Fruit fly (Drosophila melanogaster) whole organism, embryonic: Measurements from ENCODE around the gene CG3277.

ENCODE experiments used
- B-H1 ChIP-seq: fragments of 200-800 bp; sonication (Bioruptor generic); IDR thresholded peaks from 3 replicates; pipeline ENCODE4 v1.3.6; 2022; ENCODE audit warnings: missing biosample characterization, missing genetic modification characterization
- B-H2 ChIP-seq: fragments of 200-800 bp; sonication (Bioruptor generic); optimal IDR thresholded peaks from 2 replicates; lab custom pipeline; 2018; ENCODE audit warnings: missing biosample characterization, mild to moderate bottlenecking, missing genetic modification characterization
- Bgb ChIP-seq: fragments of 200-800 bp; sonication (Bioruptor generic); IDR thresholded peaks from 2 replicates; pipeline ENCODE4 v1.3.6; 2022; ENCODE audit warnings: missing biosample characterization, missing genetic modification characterization; ENCODE audit not compliant: partially characterized antibody
- Blimp-1 ChIP-seq: fragments of 200-800 bp; sonication (Bioruptor generic); optimal IDR thresholded peaks from 3 replicates; lab custom pipeline; 2018; ENCODE audit warnings: missing biosample characterization, missing genetic modification characterization, mild to moderate bottlenecking, moderate library complexity, missing genetic modification reagents
- CG10209 ChIP-seq: fragments of 200-800 bp; sonication (Bioruptor generic); optimal IDR thresholded peaks from 3 replicates; lab custom pipeline; 2017; ENCODE audit warnings: missing biosample characterization, mild to moderate bottlenecking, missing genetic modification characterization, missing genetic modification reagents
- CG11560 ChIP-seq: fragments of 200-800 bp; sonication (Bioruptor generic); IDR thresholded peaks from 3 replicates; pipeline ENCODE4 v1.3.6; 2022; ENCODE audit warnings: missing biosample characterization, missing genetic modification characterization
- CG12104 ChIP-seq: fragments of 200-800 bp; sonication (Bioruptor generic); optimal IDR thresholded peaks from 3 replicates; lab custom pipeline; 2016; ENCODE audit warnings: missing biosample characterization, missing genetic modification characterization
- CG1233 ChIP-seq: fragments of 200-800 bp; sonication (Bioruptor generic); optimal IDR thresholded peaks from 4 replicates; lab custom pipeline; 2018; ENCODE audit warnings: missing biosample characterization, mild to moderate bottlenecking, missing genetic modification characterization
- CG12391 ChIP-seq: fragments of 200-800 bp; sonication (Bioruptor generic); optimal IDR thresholded peaks from 3 replicates; lab custom pipeline; 2018; ENCODE audit warnings: missing biosample characterization, mild to moderate bottlenecking, missing genetic modification characterization, moderate library complexity
- CG13894 ChIP-seq: fragments of 200-800 bp; sonication (Bioruptor generic); optimal IDR thresholded peaks from 3 replicates; lab custom pipeline; 2018; ENCODE audit warnings: missing biosample characterization, mild to moderate bottlenecking, missing genetic modification characterization, moderate library complexity
- CG14860 ChIP-seq: fragments of 200-800 bp; sonication (Bioruptor generic); IDR thresholded peaks from 3 replicates; pipeline ENCODE4 v1.3.6; 2022; ENCODE audit warnings: missing biosample characterization, missing genetic modification characterization; ENCODE audit not compliant: partially characterized antibody
- CG15073 ChIP-seq: fragments of 200-800 bp; sonication (Bioruptor generic); optimal IDR thresholded peaks from 2 replicates; lab custom pipeline; 2016; ENCODE audit warnings: missing biosample characterization, missing genetic modification characterization
- CG15479 ChIP-seq: fragments of 200-800 bp; sonication (Bioruptor generic); optimal IDR thresholded peaks from 3 replicates; lab custom pipeline; 2019; ENCODE audit warnings: missing biosample characterization, mild to moderate bottlenecking, missing genetic modification characterization, moderate library complexity
- CG1792 ChIP-seq: fragments of 200-800 bp; sonication (Bioruptor generic); optimal IDR thresholded peaks from 2 replicates; lab custom pipeline; 2016; ENCODE audit warnings: missing biosample characterization, missing genetic modification characterization
- CG31365 ChIP-seq: fragments of 200-800 bp; sonication (Bioruptor generic); optimal IDR thresholded peaks from 2 replicates; lab custom pipeline; 2018; ENCODE audit warnings: missing biosample characterization, mild to moderate bottlenecking, missing genetic modification characterization
- CG7928 ChIP-seq: fragments of 200-800 bp; sonication (Bioruptor generic); optimal IDR thresholded peaks from 2 replicates; lab custom pipeline; 2017; ENCODE audit warnings: missing biosample characterization, mild to moderate bottlenecking, missing genetic modification characterization
- CG8924 ChIP-seq: fragments of 200-800 bp; optimal IDR thresholded peaks from 3 replicates; lab custom pipeline; 2019; ENCODE audit warnings: missing biosample characterization, mild to moderate bottlenecking, missing genetic modification characterization, moderate library complexity
- Camta ChIP-seq: fragments of 200-800 bp; sonication (Bioruptor generic); optimal IDR thresholded peaks from 2 replicates; lab custom pipeline; 2016; ENCODE audit warnings: missing biosample characterization, missing genetic modification characterization
- Dek ChIP-seq: fragments of 200-800 bp; sonication (Bioruptor generic); optimal IDR thresholded peaks from 3 replicates; lab custom pipeline; 2019; ENCODE audit warnings: missing biosample characterization, mild to moderate bottlenecking, missing genetic modification characterization, moderate library complexity
- Dip3 ChIP-seq: fragments of 200-800 bp; sonication (Bioruptor generic); optimal IDR thresholded peaks from 3 replicates; lab custom pipeline; 2016; ENCODE audit warnings: missing biosample characterization, missing genetic modification characterization
- HLH54F ChIP-seq: fragments of 200-800 bp; sonication (Bioruptor generic); optimal IDR thresholded peaks from 3 replicates; lab custom pipeline; 2016; ENCODE audit warnings: missing biosample characterization, missing genetic modification characterization
- HmgZ ChIP-seq: fragments of 200-800 bp; sonication (Bioruptor generic); optimal IDR thresholded peaks from 2 replicates; lab custom pipeline; 2018; ENCODE audit warnings: missing biosample characterization, mild to moderate bottlenecking, missing genetic modification characterization
- Hmx ChIP-seq: fragments of 200-800 bp; sonication (Bioruptor generic); optimal IDR thresholded peaks from 2 replicates; lab custom pipeline; 2016; ENCODE audit warnings: missing biosample characterization, missing genetic modification characterization
- Lim3 ChIP-seq: fragments of 200-800 bp; sonication (Bioruptor generic); IDR thresholded peaks from 2 replicates; pipeline ENCODE4 v1.3.6; 2022; ENCODE audit warnings: missing biosample characterization, missing genetic modification characterization
- NC2α ChIP-seq: fragments of 200-800 bp; sonication (Bioruptor generic); optimal IDR thresholded peaks from 2 replicates; lab custom pipeline; 2016; ENCODE audit warnings: missing biosample characterization, missing genetic modification characterization
- Oaz ChIP-seq: fragments of 200-800 bp; sonication (Bioruptor generic); IDR thresholded peaks from 2 replicates; pipeline ENCODE4 v1.3.6; 2022; ENCODE audit warnings: missing biosample characterization, missing genetic modification characterization
- PHDP ChIP-seq: fragments of 200-800 bp; sonication (Bioruptor generic); optimal IDR thresholded peaks from 3 replicates; lab custom pipeline; 2018; ENCODE audit warnings: missing biosample characterization, mild to moderate bottlenecking, missing genetic modification characterization, moderate library complexity
- ase ChIP-seq: fragments of 200-800 bp; sonication (Bioruptor generic); IDR thresholded peaks from 3 replicates; pipeline ENCODE4 v1.3.6; 2022; ENCODE audit warnings: missing biosample characterization, missing genetic modification characterization
- az2 ChIP-seq: fragments of 200-800 bp; sonication (Bioruptor generic); optimal IDR thresholded peaks from 3 replicates; lab custom pipeline; 2016; ENCODE audit warnings: missing biosample characterization, missing genetic modification characterization
- bigmax ChIP-seq: fragments of 200-800 bp; sonication (Bioruptor generic); optimal IDR thresholded peaks from 2 replicates; lab custom pipeline; 2018; ENCODE audit warnings: missing biosample characterization, mild to moderate bottlenecking, missing genetic modification characterization
- btn ChIP-seq: fragments of 200-800 bp; sonication (Bioruptor generic); optimal IDR thresholded peaks from 2 replicates; lab custom pipeline; 2016; ENCODE audit warnings: missing biosample characterization, missing genetic modification characterization
- chn ChIP-seq: fragments of 200-800 bp; sonication (Bioruptor generic); optimal IDR thresholded peaks from 2 replicates; lab custom pipeline; 2016; ENCODE audit warnings: missing biosample characterization, missing genetic modification characterization
- dati ChIP-seq: fragments of 200-800 bp; sonication (Bioruptor generic); IDR thresholded peaks from 2 replicates; pipeline ENCODE4 v1.3.6; 2022; ENCODE audit warnings: missing biosample characterization, missing genetic modification characterization
- dmrt99B ChIP-seq: fragments of 200-800 bp; sonication (Bioruptor generic); optimal IDR thresholded peaks from 2 replicates; lab custom pipeline; 2018; ENCODE audit warnings: missing biosample characterization, mild to moderate bottlenecking, missing genetic modification characterization, moderate library complexity
- fd102C ChIP-seq: fragments of 200-800 bp; sonication (Bioruptor generic); optimal IDR thresholded peaks from 2 replicates; lab custom pipeline; 2018; ENCODE audit warnings: missing biosample characterization, mild to moderate bottlenecking, missing genetic modification characterization, moderate library complexity
- fd64A ChIP-seq: fragments of 200-800 bp; sonication (Bioruptor generic); optimal IDR thresholded peaks from 3 replicates; lab custom pipeline; 2018; ENCODE audit warnings: missing biosample characterization, mild to moderate bottlenecking, missing genetic modification characterization
- ftz-f1 ChIP-seq: fragments of 200-800 bp; sonication (Bioruptor generic); optimal IDR thresholded peaks from 2 replicates; lab custom pipeline; 2016; ENCODE audit warnings: missing biosample characterization, missing genetic modification characterization
- h ChIP-seq: fragments of >200 bp; optimal IDR thresholded peaks from 2 replicates; lab custom pipeline; 2017
- kay ChIP-seq: fragments of 200-800 bp; sonication (Bioruptor generic); optimal IDR thresholded peaks from 2 replicates; lab custom pipeline; 2016; ENCODE audit warnings: missing biosample characterization, missing genetic modification characterization
- luna ChIP-seq: fragments of 200-800 bp; sonication (Bioruptor generic); optimal IDR thresholded peaks from 2 replicates; lab custom pipeline; 2016; ENCODE audit warnings: missing biosample characterization, missing genetic modification characterization
- mam ChIP-seq: fragments of 200-800 bp; sonication (Bioruptor generic); optimal IDR thresholded peaks from 3 replicates; lab custom pipeline; 2016; ENCODE audit warnings: missing biosample characterization, missing genetic modification characterization
- mirr ChIP-seq: fragments of 200-800 bp; sonication (Bioruptor generic); optimal IDR thresholded peaks from 3 replicates; lab custom pipeline; 2018; ENCODE audit warnings: missing biosample characterization, mild to moderate bottlenecking, missing genetic modification characterization
- otp ChIP-seq: fragments of 200-800 bp; sonication (Bioruptor generic); IDR thresholded peaks from 3 replicates; pipeline ENCODE4, ENCODE4 v1.3.6; 2022; ENCODE audit warnings: missing biosample characterization, missing genetic modification characterization
- p53 ChIP-seq: fragments of 200-800 bp; sonication (Bioruptor generic); optimal IDR thresholded peaks from 2 replicates; lab custom pipeline; 2016; ENCODE audit warnings: missing biosample characterization, missing genetic modification characterization
- pnt ChIP-seq: fragments of 200-800 bp; sonication (Bioruptor generic); optimal IDR thresholded peaks from 3 replicates; lab custom pipeline; 2016; ENCODE audit warnings: missing biosample characterization, missing genetic modification characterization
- ranshi ChIP-seq: fragments of 200-800 bp; sonication (Bioruptor generic); IDR thresholded peaks from 2 replicates; pipeline ENCODE4 v1.3.6; 2022; ENCODE audit warnings: missing biosample characterization, missing genetic modification characterization
- sens ChIP-seq: fragments of 200-800 bp; sonication (Bioruptor generic); peaks from one replicate; lab custom pipeline; 2016; ENCODE audit warnings: missing biosample characterization, missing genetic modification characterization
- stwl ChIP-seq: fragments of 200-800 bp; sonication (Bioruptor generic); optimal IDR thresholded peaks from 3 replicates; lab custom pipeline; 2018; ENCODE audit warnings: missing biosample characterization, mild to moderate bottlenecking, missing genetic modification characterization, moderate library complexity
- tin ChIP-seq: fragments of 200-800 bp; sonication (Bioruptor generic); optimal IDR thresholded peaks from 3 replicates; lab custom pipeline; 2016; ENCODE audit warnings: missing biosample characterization, missing genetic modification characterization
- vnd ChIP-seq: fragments of 200-800 bp; sonication (Bioruptor generic); IDR thresholded peaks from 3 replicates; pipeline ENCODE4 v1.3.6; 2022; ENCODE audit warnings: missing biosample characterization, missing genetic modification characterization; ENCODE audit not compliant: partially characterized antibody
- wdn ChIP-seq: fragments of 200-800 bp; sonication (Bioruptor generic); IDR thresholded peaks from 2 replicates; pipeline ENCODE4 v1.3.6; 2022; ENCODE audit warnings: missing biosample characterization, missing genetic modification characterization

The CG3277 gene

DNA sequence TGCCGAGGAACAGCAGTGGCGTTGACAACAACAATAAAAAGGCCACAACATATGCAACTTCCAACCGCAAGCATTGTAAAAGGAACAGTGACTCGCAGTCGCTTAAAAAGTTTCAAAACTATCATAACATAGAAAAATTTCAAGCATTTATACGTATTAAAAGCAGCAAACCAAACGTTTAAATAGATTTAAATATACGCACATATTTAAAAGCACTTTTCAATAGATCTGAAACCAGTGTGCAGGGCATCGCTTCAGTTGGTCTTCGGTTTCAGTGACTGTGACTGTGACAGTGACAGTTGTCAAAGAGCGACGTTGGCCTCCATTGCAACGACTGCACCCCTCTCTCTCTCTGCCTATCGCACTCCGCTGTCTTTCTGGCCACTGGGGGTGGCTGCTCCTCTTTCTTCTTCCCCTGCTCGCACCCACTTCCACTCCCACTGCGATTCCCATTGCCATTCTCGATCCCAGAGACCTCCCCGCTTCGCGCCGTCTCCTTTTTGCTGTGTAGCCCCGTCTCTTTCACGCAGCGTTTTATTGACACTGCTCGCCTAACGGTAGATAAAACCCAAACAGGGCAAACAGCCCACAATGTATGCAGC lies 44.3 kb downstream of the CG3277 start (continued):
- TF ChIP-seq CG1233 (peak; percentile 75), luna (no peak), Oaz (peak; percentile 54; the same call in 1 of the 2 replicates), mam (GFP tag; lab: Kevin White, UChicago) (peak; percentile 38), Dek (tag; lab: Kevin White, UChicago) (peak; percentile 47), dmrt99B (tag; lab: Kevin White, UChicago) (peak; percentile 94), CG11560 (no peak), CG14860 (peak; percentile 60; the same call in 2 of the 3 replicates), CG8924 (tag; lab: Kevin White, UChicago) (peak; percentile 78), sens (peak; percentile 97), tin (GFP tag; lab: Kevin White, UChicago) (peak; percentile 74), h (lab: Kevin White, UChicago) (no peak), ranshi (peak; percentile 86), dati (GFP tag; lab: Robert Waterston, UW) (peak; percentile 71), PHDP (tag; lab: Kevin White, UChicago) (peak; percentile 82), Blimp-1 (GFP tag; lab: Kevin White, UChicago) (peak; percentile 91), ftz-f1 (no peak), CG15073 (GFP tag; lab: Kevin White, UChicago) (no peak), p53 (no peak), CG31365 (tag; lab: Kevin White, UChicago) (peak; percentile 28), btn (GFP tag; lab: Kevin White, UChicago) (peak; percentile 56), wdn (GFP tag; lab: Robert Waterston, UW) (peak; percentile 47; the same call in 1 of the 2 replicates), stwl (peak; percentile 11), Hmx (GFP tag; lab: Kevin White, UChicago) (no peak), CG10209 (GFP tag; lab: Kevin White, UChicago) (peak; percentile 76), Camta (GFP tag; lab: Kevin White, UChicago) (peak; percentile 65), bigmax (no peak), otp (GFP tag; lab: Robert Waterston, UW) (peak; percentile 93), HmgZ (tag; lab: Kevin White, UChicago) (no peak), kay (peak; percentile 68), Dip3 (GFP tag; lab: Kevin White, UChicago) (peak; percentile 6), CG12391 (tag; lab: Kevin White, UChicago) (peak; percentile 84), pnt (GFP tag; lab: Kevin White, UChicago) (peak; percentile 42), CG15479 (no peak), CG1792 (GFP tag; lab: Kevin White, UChicago) (peak; percentile 44), NC2α (GFP tag; lab: Kevin White, UChicago) (no peak), az2 (GFP tag; lab: Kevin White, UChicago) (peak; percentile 80), CG7928 (no peak), CG13894 (tag; lab: Kevin White, UChicago) (no peak), HLH54F (GFP tag; lab: Kevin White, UChicago) (peak; percentile 18), B-H2 (GFP tag; lab: Kevin White, UChicago) (no peak), CG12104 (GFP tag; lab: Kevin White, UChicago) (no peak), Lim3 (peak; percentile 71), ase (peak; percentile 95), vnd (GFP tag; lab: Robert Waterston, UW) (peak; percentile 44; the same call in 2 of the 3 replicates), Bgb (peak; percentile 39; the same call in 1 of the 2 replicates), fd102C (GFP tag; lab: Kevin White, UChicago) (no peak), chn (peak; percentile 76), fd64A (GFP tag; lab: Kevin White, UChicago) (peak; percentile 70), mirr (GFP tag; lab: Kevin White, UChicago) (no peak), B-H1 (peak; percentile 90)
